Worm (Caenorhabditis elegans) whole organism, L4/young adult: ENCODE results near the gene C53B7.2.

ENCODE experiments used
- W03F9.2 ChIP-seq: fragments of 150-350 bp; optimal IDR thresholded peaks from 2 replicates; lab custom pipeline; 2014; ENCODE audit warnings: missing biosample characterization, missing genetic modification characterization
- dao-5 ChIP-seq: sonication (generic microtip); optimal IDR thresholded peaks from 2 replicates; lab custom pipeline; 2016; ENCODE audit warnings: missing genotype, missing genetic modification characterization, moderate library complexity, missing compliant biosample characterization
- him-1 ChIP-seq: sonication (generic microtip); optimal IDR thresholded peaks from 2 replicates; lab custom pipeline; 2016; ENCODE audit warnings: missing genotype, missing genetic modification reagents, missing genetic modification characterization, missing compliant biosample characterization

- TF ChIP-seq him-1 (tag; lab: Kevin White, UChicago) (no peak), dao-5 (tag; lab: Kevin White, UChicago) (no peak), W03F9.2 (tag; lab: Kevin White, UChicago) (no peak)
These were observed 22.6 kb upstream of the C53B7.2 start, which contains the start of gene gei-15 for ce11 chrX:6823218-6823979.
